Worm (Caenorhabditis elegans) whole organism, mixed stage, embryonic: Measurements from ENCODE around the gene srt-30.

Experiments
- ceh-39 ChIP-seq: fragments of 150-350 bp; optimal IDR thresholded peaks from 2 replicates; lab custom pipeline; 2014; ENCODE audit warnings: missing biosample characterization, missing genetic modification characterization
- elt-1 ChIP-seq: sonication (generic microtip); optimal IDR thresholded peaks from 2 replicates; lab custom pipeline; 2017; ENCODE audit warnings: missing genetic modification characterization, mild to moderate bottlenecking, missing compliant biosample characterization, antibody characterized with exemption, moderate library complexity, borderline replicate concordance; ENCODE audit not compliant: insufficient read depth
- elt-3 ChIP-seq: fragments of 150-350 bp; optimal IDR thresholded peaks from 2 replicates; lab custom pipeline; 2014; ENCODE audit warnings: missing biosample characterization, missing genetic modification characterization
- mab-5 ChIP-seq: fragments of 150-350 bp; optimal IDR thresholded peaks from 2 replicates; lab custom pipeline; 2014; ENCODE audit warnings: missing biosample characterization, missing genetic modification characterization
- nhr-237 ChIP-seq: fragments of 150-350 bp; optimal IDR thresholded peaks from 2 replicates; lab custom pipeline; 2014; ENCODE audit warnings: missing biosample characterization, missing genetic modification characterization
- pha-4 ChIP-seq: fragments of 150-350 bp; optimal IDR thresholded peaks from 2 replicates; lab custom pipeline; 2018; ENCODE audit warnings: missing biosample characterization, missing genetic modification reagents, missing genetic modification characterization
- sem-2 ChIP-seq: fragments of 200-800 bp; sonication (Bioruptor generic); optimal IDR thresholded peaks from 2 replicates; lab custom pipeline; 2018; ENCODE audit warnings: mild to moderate bottlenecking, missing genetic modification characterization, missing compliant biosample characterization
- unc-39 ChIP-seq: fragments of 150-350 bp; optimal IDR thresholded peaks from 2 replicates; lab custom pipeline; 2014; ENCODE audit warnings: missing biosample characterization, missing genetic modification characterization

DNA sequence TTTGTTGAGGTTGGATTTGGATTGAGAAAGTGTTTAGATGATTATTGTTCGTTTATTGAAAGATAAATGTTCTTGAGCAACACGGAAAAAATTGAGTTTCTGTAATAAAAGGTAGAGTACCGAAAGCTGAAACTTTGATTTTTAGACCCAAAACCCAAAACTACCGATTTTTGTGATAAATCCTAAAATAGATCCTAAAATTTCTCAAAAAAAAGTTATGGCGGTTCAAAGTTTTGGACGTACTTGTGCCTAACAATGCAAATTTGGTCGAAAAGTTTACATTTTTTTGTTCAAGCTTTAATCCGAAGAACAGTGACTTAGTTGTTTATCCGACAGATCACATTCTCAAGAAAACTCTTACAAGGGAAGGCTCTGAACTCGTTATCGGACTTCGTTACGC, 47.0 kb upstream of the srt-30 start, which contains the start of gene nhr-185:
- no peak for TF ChIP-seq sem-2 (GFP tag; lab: Kevin White, UChicago)
- TF ChIP-seq mab-5 (tag; lab: Kevin White, UChicago): no peak
- no peak for TF ChIP-seq elt-3 (tag; lab: Kevin White, UChicago)
- no peak for TF ChIP-seq elt-1 (tag; lab: Kevin White, UChicago)
- no peak for TF ChIP-seq ceh-39
- TF ChIP-seq pha-4 (tag; lab: Kevin White, UChicago): no peak
- no peak for TF ChIP-seq nhr-237 (tag; lab: Kevin White, UChicago)
- no peak for TF ChIP-seq unc-39 (tag; lab: Kevin White, UChicago)
